Fruit fly (Drosophila melanogaster) whole organism, embryonic: ENCODE measurements around the gene Ret.

ENCODE experiments used
- Antp ChIP-seq: fragments of 200-800 bp; sonication (Bioruptor generic); optimal IDR thresholded peaks from 3 replicates; lab custom pipeline; 2016; ENCODE audit warnings: missing biosample characterization, missing genetic modification characterization
- Bteb2 ChIP-seq: fragments of 200-800 bp; sonication (Bioruptor generic); optimal IDR thresholded peaks from 2 replicates; lab custom pipeline; 2016; ENCODE audit warnings: missing biosample characterization, missing genetic modification characterization
- CG1024 ChIP-seq: fragments of 200-800 bp; sonication (Bioruptor generic); IDR thresholded peaks from 2 replicates; pipeline ENCODE4 v1.3.6; 2022; ENCODE audit warnings: missing biosample characterization, missing genetic modification characterization
- CG10267 ChIP-seq: fragments of 200-800 bp; sonication (Bioruptor generic); optimal IDR thresholded peaks from 2 replicates; lab custom pipeline; 2018; ENCODE audit warnings: missing biosample characterization, mild to moderate bottlenecking, missing genetic modification characterization, moderate library complexity
- CG11560 ChIP-seq: fragments of 200-800 bp; sonication (Bioruptor generic); IDR thresholded peaks from 3 replicates; pipeline ENCODE4 v1.3.6; 2022; ENCODE audit warnings: missing biosample characterization, missing genetic modification characterization
- CG12155 ChIP-seq: fragments of 200-800 bp; sonication (Bioruptor generic); optimal IDR thresholded peaks from 3 replicates; lab custom pipeline; 2016; ENCODE audit warnings: missing biosample characterization, missing genetic modification characterization
- CG12299 ChIP-seq: fragments of 200-800 bp; sonication (Bioruptor generic); optimal IDR thresholded peaks from 2 replicates; lab custom pipeline; 2018; ENCODE audit warnings: missing biosample characterization, mild to moderate bottlenecking, missing genetic modification characterization
- CG12942 ChIP-seq: fragments of 200-800 bp; sonication (Bioruptor generic); optimal IDR thresholded peaks from 3 replicates; lab custom pipeline; 2016; ENCODE audit warnings: missing biosample characterization, missing genetic modification characterization
- CG13296 ChIP-seq: fragments of 200-800 bp; sonication (Bioruptor generic); optimal IDR thresholded peaks from 3 replicates; lab custom pipeline; 2018; ENCODE audit warnings: missing biosample characterization, mild to moderate bottlenecking, missing genetic modification characterization
- CG14050 ChIP-seq: fragments of 200-800 bp; sonication (Bioruptor generic); IDR thresholded peaks from 3 replicates; pipeline ENCODE4 v1.3.6; 2022; ENCODE audit warnings: missing biosample characterization, missing genetic modification characterization
- CG15269 ChIP-seq: fragments of 200-800 bp; sonication (Bioruptor generic); optimal IDR thresholded peaks from 2 replicates; lab custom pipeline; 2018; ENCODE audit warnings: missing biosample characterization, mild to moderate bottlenecking, missing genetic modification characterization, moderate library complexity
- CG15696 ChIP-seq: fragments of 200-800 bp; sonication (Bioruptor generic); optimal IDR thresholded peaks from 2 replicates; lab custom pipeline; 2019; ENCODE audit warnings: missing biosample characterization, mild to moderate bottlenecking, missing genetic modification characterization, moderate library complexity
- CG17361 ChIP-seq: fragments of 200-800 bp; sonication (Bioruptor generic); IDR thresholded peaks from 3 replicates; pipeline ENCODE4 v1.3.6; 2022; ENCODE audit warnings: missing biosample characterization, missing genetic modification characterization
- CG17802 ChIP-seq: fragments of 200-800 bp; sonication (Bioruptor generic); optimal IDR thresholded peaks from 2 replicates; lab custom pipeline; 2018; ENCODE audit warnings: missing biosample characterization, mild to moderate bottlenecking, missing genetic modification characterization, moderate library complexity
- CG18011 ChIP-seq: fragments of 200-800 bp; sonication (Bioruptor generic); optimal IDR thresholded peaks from 2 replicates; lab custom pipeline; 2017; ENCODE audit warnings: missing biosample characterization, missing genetic modification characterization, mild to moderate bottlenecking, moderate library complexity, missing genotype
- CG2712 ChIP-seq: fragments of 200-800 bp; optimal IDR thresholded peaks from 3 replicates; lab custom pipeline; 2019; ENCODE audit warnings: missing biosample characterization, mild to moderate bottlenecking, missing genetic modification characterization, moderate library complexity
- CG34224 ChIP-seq: fragments of 200-800 bp; sonication (Bioruptor generic); IDR thresholded peaks from 3 replicates; pipeline ENCODE4 v1.3.6; 2022; ENCODE audit warnings: missing biosample characterization, missing genetic modification characterization; ENCODE audit not compliant: partially characterized antibody
- CG7357 ChIP-seq: fragments of 200-800 bp; sonication (Bioruptor generic); IDR thresholded peaks from 3 replicates; pipeline ENCODE4 v1.3.6; 2022; ENCODE audit warnings: missing biosample characterization, missing genetic modification characterization
- CG7556 ChIP-seq: fragments of 200-800 bp; sonication (Bioruptor generic); optimal IDR thresholded peaks from 2 replicates; lab custom pipeline; 2017; ENCODE audit warnings: missing biosample characterization, mild to moderate bottlenecking, missing genetic modification characterization
- CG9727 ChIP-seq: fragments of 200-800 bp; sonication (Bioruptor generic); optimal IDR thresholded peaks from 3 replicates; lab custom pipeline; 2017; ENCODE audit warnings: missing biosample characterization, mild to moderate bottlenecking, missing genetic modification characterization
- CG9932 ChIP-seq: fragments of 200-800 bp; sonication (Bioruptor generic); IDR thresholded peaks from 2 replicates; pipeline ENCODE4 v1.3.6; 2022; ENCODE audit warnings: missing biosample characterization, missing genetic modification characterization
- Drgx ChIP-seq: fragments of 200-800 bp; sonication (Bioruptor generic); IDR thresholded peaks from 2 replicates; pipeline ENCODE4 v1.3.6; 2022; ENCODE audit warnings: missing biosample characterization, missing genetic modification characterization
- Elba2 ChIP-seq: fragments of 200-800 bp; sonication (Bioruptor generic); optimal IDR thresholded peaks from 3 replicates; lab custom pipeline; 2016; ENCODE audit warnings: missing biosample characterization, missing genetic modification characterization
- Fer1 ChIP-seq: fragments of 200-800 bp; sonication (Bioruptor generic); optimal IDR thresholded peaks from 2 replicates; lab custom pipeline; 2017; ENCODE audit warnings: missing biosample characterization, mild to moderate bottlenecking, missing genetic modification characterization
- H15 ChIP-seq: fragments of 200-800 bp; sonication (Bioruptor generic); IDR thresholded peaks from 3 replicates; pipeline ENCODE4 v1.3.6; 2022; ENCODE audit warnings: missing biosample characterization, missing genetic modification characterization
- NC2α ChIP-seq: fragments of 200-800 bp; sonication (Bioruptor generic); optimal IDR thresholded peaks from 2 replicates; lab custom pipeline; 2016; ENCODE audit warnings: missing biosample characterization, missing genetic modification characterization
- NFAT ChIP-seq: fragments of 200-800 bp; sonication (Bioruptor generic); IDR thresholded peaks from 2 replicates; pipeline ENCODE4 v1.3.6; 2022; ENCODE audit warnings: missing biosample characterization, missing genetic modification characterization
- Ssrp ChIP-seq: fragments of 200-800 bp; sonication (Bioruptor generic); optimal IDR thresholded peaks from 2 replicates; lab custom pipeline; 2018; ENCODE audit warnings: missing biosample characterization, mild to moderate bottlenecking, missing genetic modification characterization, moderate library complexity
- al ChIP-seq: fragments of 200-800 bp; sonication (Bioruptor generic); IDR thresholded peaks from 2 replicates; pipeline ENCODE4 v1.3.6; 2022; ENCODE audit warnings: missing biosample characterization, missing genetic modification characterization
- bcd ChIP-seq: fragments of 200-800 bp; sonication (Bioruptor generic); optimal IDR thresholded peaks from 2 replicates; lab custom pipeline; 2017; ENCODE audit warnings: missing biosample characterization, mild to moderate bottlenecking, missing genetic modification characterization
- br ChIP-seq: fragments of >200 bp; optimal IDR thresholded peaks from 2 replicates; lab custom pipeline; 2017
- chif ChIP-seq, 2 experiments: fragments of 200-800 bp; sonication (Bioruptor generic); optimal IDR thresholded peaks; 3 replicates each; lab custom pipeline; 2016; ENCODE audit warnings: missing biosample characterization in 2 of 2, missing genetic modification characterization in 2 of 2
- chm ChIP-seq: fragments of 200-800 bp; sonication (Bioruptor generic); IDR thresholded peaks from 2 replicates; pipeline ENCODE4 v1.3.6; 2022; ENCODE audit warnings: missing biosample characterization, missing genetic modification characterization
- crc ChIP-seq: fragments of 200-800 bp; sonication (Bioruptor generic); optimal IDR thresholded peaks from 2 replicates; lab custom pipeline; 2016; ENCODE audit warnings: missing biosample characterization, missing genetic modification characterization
- cwo ChIP-seq: fragments of 200-800 bp; sonication (Bioruptor generic); optimal IDR thresholded peaks from 3 replicates; lab custom pipeline; 2017; ENCODE audit warnings: missing biosample characterization, missing genetic modification characterization, mild to moderate bottlenecking, moderate library complexity, missing genetic modification reagents
- dimm ChIP-seq: fragments of 200-800 bp; sonication (Bioruptor generic); IDR thresholded peaks from 2 replicates; pipeline ENCODE4 v1.3.6; 2022; ENCODE audit warnings: missing biosample characterization, missing genetic modification characterization
- dysf ChIP-seq: fragments of 200-800 bp; sonication (Bioruptor generic); IDR thresholded peaks from 3 replicates; pipeline ENCODE4 v1.3.6; 2022; ENCODE audit warnings: missing biosample characterization, missing genetic modification characterization
- gcm2 ChIP-seq: fragments of 200-800 bp; sonication (Bioruptor generic); optimal IDR thresholded peaks from 2 replicates; lab custom pipeline; 2016; ENCODE audit warnings: missing biosample characterization, missing genetic modification characterization
- gro ChIP-seq: fragments of 200-800 bp; sonication (Bioruptor generic); optimal IDR thresholded peaks from 2 replicates; lab custom pipeline; 2016; ENCODE audit warnings: missing biosample characterization, missing genetic modification characterization
- inv ChIP-seq: fragments of 200-800 bp; sonication (Bioruptor generic); IDR thresholded peaks from 2 replicates; pipeline ENCODE4 v1.3.6; 2022; ENCODE audit warnings: missing biosample characterization, missing genetic modification characterization; ENCODE audit not compliant: partially characterized antibody
- lbe ChIP-seq: fragments of 200-800 bp; sonication (Bioruptor generic); optimal IDR thresholded peaks from 2 replicates; lab custom pipeline; 2016; ENCODE audit warnings: missing biosample characterization, mild to moderate bottlenecking, missing genetic modification characterization
- phol ChIP-seq: fragments of 200-800 bp; sonication (Bioruptor generic); optimal IDR thresholded peaks from 3 replicates; lab custom pipeline; 2018; ENCODE audit warnings: missing biosample characterization, mild to moderate bottlenecking, missing genetic modification characterization, moderate library complexity
- psq ChIP-seq: fragments of 200-800 bp; sonication (Bioruptor generic); optimal IDR thresholded peaks from 2 replicates; lab custom pipeline; 2017; ENCODE audit warnings: missing biosample characterization, missing genetic modification characterization
- pzg ChIP-seq: fragments of 200-800 bp; sonication (Bioruptor generic); optimal IDR thresholded peaks from 3 replicates; lab custom pipeline; 2018; ENCODE audit warnings: missing biosample characterization, mild to moderate bottlenecking, missing genetic modification characterization, moderate library complexity
- repo ChIP-seq: fragments of 200-800 bp; sonication (Bioruptor generic); optimal IDR thresholded peaks from 2 replicates; lab custom pipeline; 2016; ENCODE audit warnings: missing biosample characterization, missing genetic modification characterization
- scrt ChIP-seq: fragments of 200-800 bp; sonication (Bioruptor generic); optimal IDR thresholded peaks from 2 replicates; lab custom pipeline; 2018; ENCODE audit warnings: missing biosample characterization, mild to moderate bottlenecking, missing genetic modification characterization, moderate library complexity
- seq ChIP-seq: fragments of 200-800 bp; sonication (Bioruptor generic); IDR thresholded peaks from 2 replicates; pipeline ENCODE4 v1.3.6; 2022; ENCODE audit warnings: missing biosample characterization, missing genetic modification characterization
- sisA ChIP-seq: fragments of 200-800 bp; sonication (Bioruptor generic); IDR thresholded peaks from 2 replicates; pipeline ENCODE4 v1.3.6; 2022; ENCODE audit warnings: missing biosample characterization, missing genetic modification characterization
- sr ChIP-seq: fragments of 200-800 bp; sonication (Bioruptor generic); IDR thresholded peaks from 3 replicates; pipeline ENCODE4 v1.3.6; 2022; ENCODE audit warnings: missing biosample characterization, missing genetic modification characterization
- tll ChIP-seq, 2 experiments: fragments of 200-800 bp in 1 of 2; fragments of >200 bp in 1 of 2; sonication (Bioruptor generic) in 1 of 2; optimal IDR thresholded peaks; 2 replicates each; lab custom pipeline; 2017 to 2019; ENCODE audit warnings: missing biosample characterization in 2 of 2, missing genetic modification characterization in 2 of 2, mild to moderate bottlenecking in 1 of 2, moderate library complexity in 1 of 2
- vfl ChIP-seq: fragments of 200-800 bp; sonication (Bioruptor generic); optimal IDR thresholded peaks from 2 replicates; lab custom pipeline; 2016; ENCODE audit warnings: missing biosample characterization, missing genetic modification characterization

The Ret gene

DNA sequence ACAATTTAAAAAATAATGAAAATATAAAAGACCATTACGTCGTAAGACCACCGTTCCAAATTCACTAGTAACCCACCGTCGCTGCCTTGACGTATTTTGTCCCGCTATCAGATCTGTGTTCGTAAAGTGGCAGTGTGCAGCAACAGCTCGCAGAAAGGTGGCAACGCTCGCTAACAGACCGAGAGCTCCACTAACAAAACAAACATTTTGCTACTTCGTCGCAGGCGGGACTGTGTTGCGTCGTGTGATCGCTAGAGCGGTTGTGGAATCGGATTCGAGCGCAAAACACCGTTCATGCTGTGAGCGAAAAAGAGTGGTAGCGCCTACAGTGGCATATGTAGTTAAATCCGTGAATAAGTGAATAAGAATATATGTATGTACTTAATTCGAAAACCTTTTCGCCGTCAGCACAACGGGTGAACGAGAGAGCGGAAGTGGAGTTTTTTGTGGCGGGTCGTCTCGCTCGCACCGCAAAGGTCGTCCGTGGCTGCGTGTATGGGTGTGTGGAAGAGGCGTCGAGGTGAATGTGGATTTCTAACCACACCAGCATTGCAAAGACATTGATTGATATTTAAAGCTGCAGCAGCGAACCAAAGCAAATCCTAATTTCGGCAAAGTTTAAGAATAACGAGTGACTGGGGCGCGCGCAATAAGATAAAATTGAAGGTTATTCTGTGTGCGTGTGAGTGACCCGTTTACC, 38.6 kb upstream of the Ret start, which contains the start of gene Hr39 (continued):
- TF ChIP-seq gcm2 = no peak
- peak; percentile 13 for TF ChIP-seq Antp (GFP tag; lab: Kevin White, UChicago)
- TF ChIP-seq CG12942 (GFP tag; lab: Kevin White, UChicago) = peak; percentile 12
- no peak for TF ChIP-seq CG15696
- TF ChIP-seq cwo = peak; percentile 40
- no peak for TF ChIP-seq br (lab: Kevin White, UChicago)
- TF ChIP-seq CG9727 = peak; percentile 10
- TF ChIP-seq pzg (GFP tag; lab: Kevin White, UChicago) = peak; percentile 97
- peak; percentile 69 for TF ChIP-seq CG17802 (tag; lab: Kevin White, UChicago)
- TF ChIP-seq Ssrp (tag; lab: Kevin White, UChicago) = no peak
- TF ChIP-seq Elba2 = peak; percentile 17
- TF ChIP-seq chm (GFP tag; lab: Robert Waterston, UW) = no peak
- peak; percentile 35 for TF ChIP-seq psq
- TF ChIP-seq CG10267 = peak; percentile 86
- peak; percentile 26 for TF ChIP-seq CG2712 (tag; lab: Kevin White, UChicago)
- TF ChIP-seq dysf = no peak
- peak; percentile 9 for TF ChIP-seq CG12299
- TF ChIP-seq inv (GFP tag; lab: Robert Waterston, UW) = no peak
- TF ChIP-seq al (GFP tag; lab: Robert Waterston, UW) = no peak
- no peak for TF ChIP-seq CG14050 (GFP tag; lab: Robert Waterston, UW)
- TF ChIP-seq CG15269 (tag; lab: Kevin White, UChicago) = peak; percentile 28
- peak; percentile 57 for TF ChIP-seq Fer1 (GFP tag; lab: Kevin White, UChicago)
- peak; percentile 14 for TF ChIP-seq CG13296 (GFP tag; lab: Kevin White, UChicago)
- TF ChIP-seq CG7556 (GFP tag; lab: Kevin White, UChicago) = peak; percentile 18
- no peak for TF ChIP-seq tll (GFP tag; optimal IDR thresholded peaks at IDR 0.05; lab: Kevin White, UChicago)
- TF ChIP-seq bcd (GFP tag; lab: Kevin White, UChicago) = peak; percentile 12
- TF ChIP-seq chif (GFP tag; optimal IDR thresholded peaks at IDR 0.05; lab: Kevin White, UChicago) = peak in 1 of 2 experiments; percentile 38
- peak; percentile 11 for TF ChIP-seq CG18011 (GFP tag; lab: Kevin White, UChicago)
- no peak for TF ChIP-seq dimm (GFP tag; lab: Robert Waterston, UW)
- no peak for TF ChIP-seq sr (GFP tag; lab: Robert Waterston, UW)
- TF ChIP-seq gro (GFP tag; lab: Kevin White, UChicago) = no peak
- peak; percentile 21 for TF ChIP-seq vfl (GFP tag; lab: Kevin White, UChicago)
- TF ChIP-seq H15 = no peak
- no peak for TF ChIP-seq NFAT (GFP tag; lab: Robert Waterston, UW)
- TF ChIP-seq NC2α = peak; percentile 14
- peak; percentile 13 for TF ChIP-seq Bteb2
- TF ChIP-seq CG7357 (GFP tag; lab: Robert Waterston, UW) = no peak
- no peak for TF ChIP-seq CG11560 (tag; lab: Robert Waterston, UW)
- peak; percentile 67 for TF ChIP-seq phol
- TF ChIP-seq Drgx (GFP tag; lab: Robert Waterston, UW) = no peak
- TF ChIP-seq crc = no peak
- peak; percentile 5 for TF ChIP-seq lbe (GFP tag; lab: Kevin White, UChicago)
- TF ChIP-seq sisA (GFP tag; lab: Robert Waterston, UW) = no peak
- TF ChIP-seq CG17361 (GFP tag; lab: Robert Waterston, UW) = no peak
- no peak for TF ChIP-seq CG34224 (GFP tag; lab: Robert Waterston, UW)
- TF ChIP-seq CG12155 (GFP tag; lab: Kevin White, UChicago) = peak; percentile 65
- peak; percentile 54 for TF ChIP-seq scrt (GFP tag; lab: Kevin White, UChicago)
- no peak for TF ChIP-seq CG9932 (GFP tag; lab: Robert Waterston, UW)
- no peak for TF ChIP-seq CG1024
- no peak for TF ChIP-seq repo (GFP tag; lab: Kevin White, UChicago)
- no peak for TF ChIP-seq seq
